Worm (Caenorhabditis elegans) whole organism, young adult: Measurements from ENCODE around the gene best-19.

Experiments
- ZK185.1 ChIP-seq: sonication (generic microtip); optimal IDR thresholded peaks from 2 replicates; lab custom pipeline; 2016; ENCODE audit warnings: mild to moderate bottlenecking, missing genetic modification characterization, missing compliant biosample characterization; ENCODE audit not compliant: poor library complexity, severe bottlenecking
- ama-1 ChIP-seq, 3 experiments: fragments of 150-350 bp in 1 of 3; sonication (generic microtip) in 2 of 3; optimal IDR thresholded peaks; 2 replicates each; lab custom pipeline; 2014 to 2018; ENCODE audit warnings: missing biosample characterization in 2 of 3, missing genetic modification characterization in 2 of 3, missing genetic modification reagents in 2 of 3
- ccch-3 ChIP-seq: fragments of 200-800 bp; sonication (Bioruptor generic); optimal IDR thresholded peaks from 2 replicates; lab custom pipeline; 2018; ENCODE audit warnings: mild to moderate bottlenecking, missing genetic modification characterization, missing compliant biosample characterization
- egl-18 ChIP-seq: fragments of 200-800 bp; sonication (Bioruptor generic); IDR thresholded peaks from 2 replicates; pipeline ENCODE4 v1.3.6; 2022; ENCODE audit warnings: missing genetic modification reagents, missing genetic modification characterization, missing compliant biosample characterization
- hmg-1.2 ChIP-seq: fragments of 200-800 bp; sonication (Bioruptor generic); IDR thresholded peaks from 2 replicates; pipeline ENCODE4 v1.3.6; 2022; ENCODE audit warnings: missing genetic modification reagents, missing genetic modification characterization, missing compliant biosample characterization
- madf-3 ChIP-seq: fragments of 200-800 bp; sonication (Bioruptor generic); IDR thresholded peaks from 2 replicates; pipeline ENCODE4 v1.3.6; 2022; ENCODE audit warnings: missing genetic modification reagents, missing genetic modification characterization, missing compliant biosample characterization
- rec-8 ChIP-seq, 2 experiments: sonication (generic microtip); optimal IDR thresholded peaks; 2 replicates each; lab custom pipeline; 2016; ENCODE audit warnings: mild to moderate bottlenecking in 2 of 2, missing genetic modification characterization in 2 of 2, missing genetic modification reagents in 2 of 2, missing genotype in 2 of 2, missing biosample characterization in 1 of 2, missing compliant biosample characterization in 1 of 2, moderate library complexity in 1 of 2
- ztf-22 ChIP-seq: fragments of 200-800 bp; sonication (Bioruptor generic); optimal IDR thresholded peaks from 2 replicates; lab custom pipeline; 2018; ENCODE audit warnings: mild to moderate bottlenecking, missing genetic modification characterization, moderate library complexity, missing compliant biosample characterization

ce11 chrIV:291356-291755 lies 7.9 kb downstream of the best-19 start, which contains the start of gene T21D12.7:
- TF ChIP-seq hmg-1.2 (GFP tag; lab: Robert Waterston, UW) = no peak
- TF ChIP-seq madf-3 (GFP tag; lab: Robert Waterston, UW) = no peak
- TF ChIP-seq egl-18 = no peak
- no peak for TF ChIP-seq ama-1 (optimal IDR thresholded peaks at IDR 0.05; lab: Kevin White, UChicago)
- TF ChIP-seq ama-1 (GFP tag; optimal IDR thresholded peaks at IDR 0.05; lab: Kevin White, UChicago) = no peak
- TF ChIP-seq ztf-22 = no peak
- TF ChIP-seq ZK185.1 = no peak
- no peak for TF ChIP-seq rec-8 (tag; optimal IDR thresholded peaks at IDR 0.05; lab: Kevin White, UChicago)
- TF ChIP-seq ccch-3 (GFP tag; lab: Kevin White, UChicago) = no peak
